Worm (Caenorhabditis elegans): ENCODE measurements around the gene T26E4.9.
"Not testable (repeated sequence)": the region's sequence is repeated elsewhere in the genome, so short reads cannot be mapped to it uniquely, and the experiment has no call there.

The T26E4.9 gene

DNA sequence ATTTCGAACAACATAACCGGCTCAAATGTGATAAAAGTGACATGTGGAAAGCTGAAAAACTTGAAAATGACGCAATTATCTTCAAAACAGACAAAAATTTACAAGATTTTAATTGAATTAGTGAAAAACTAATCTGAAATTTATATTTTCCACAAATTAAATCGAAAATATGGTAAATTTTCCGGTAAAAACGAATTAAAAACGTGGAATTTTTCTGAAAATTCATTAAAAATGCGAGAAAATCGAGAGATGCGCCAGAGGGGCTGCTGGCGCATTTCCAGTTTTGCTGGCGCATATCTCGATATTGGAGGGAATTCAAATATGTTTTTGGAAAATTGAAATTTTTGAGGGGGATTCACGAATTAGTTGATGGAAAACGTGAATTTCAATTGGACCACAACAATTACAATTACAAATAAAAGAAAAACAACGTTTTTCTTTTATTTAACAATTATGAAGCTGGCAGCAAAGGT lies 36.4 kb downstream of the T26E4.9 start, which contains the start of the genes haf-3 and F57A10.2 (continued):
- TF ChIP-seq ztf-16 (tag; optimal IDR thresholded peaks at IDR 0.05) (peak; percentile 10), K02D7.2 (tag; optimal IDR thresholded peaks at IDR 0.05) (no peak), hlh-6 (tag; optimal IDR thresholded peaks at IDR 0.05) (no peak), unc-86 (tag; optimal IDR thresholded peaks at IDR 0.05) (peak; percentile 46), hlh-30 (tag; optimal IDR thresholded peaks at IDR 0.05; ENCODE audit: insufficient read depth) (peak; percentile 7), mec-3 (tag; optimal IDR thresholded peaks at IDR 0.05; ENCODE audit: borderline replicate concordance) (no peak), ttx-3 (tag; optimal IDR thresholded peaks at IDR 0.05) (peak; percentile 2), elt-2 (tag; optimal IDR thresholded peaks at IDR 0.05) (peak; percentile 54), ceh-30 (tag; optimal IDR thresholded peaks at IDR 0.05) (peak; percentile 84), dve-1 (tag; optimal IDR thresholded peaks at IDR 0.05) (peak; percentile 52), che-1 (tag; optimal IDR thresholded peaks at IDR 0.05) (no peak), pax-1 (tag; optimal IDR thresholded peaks at IDR 0.05) (no peak)

DNA sequence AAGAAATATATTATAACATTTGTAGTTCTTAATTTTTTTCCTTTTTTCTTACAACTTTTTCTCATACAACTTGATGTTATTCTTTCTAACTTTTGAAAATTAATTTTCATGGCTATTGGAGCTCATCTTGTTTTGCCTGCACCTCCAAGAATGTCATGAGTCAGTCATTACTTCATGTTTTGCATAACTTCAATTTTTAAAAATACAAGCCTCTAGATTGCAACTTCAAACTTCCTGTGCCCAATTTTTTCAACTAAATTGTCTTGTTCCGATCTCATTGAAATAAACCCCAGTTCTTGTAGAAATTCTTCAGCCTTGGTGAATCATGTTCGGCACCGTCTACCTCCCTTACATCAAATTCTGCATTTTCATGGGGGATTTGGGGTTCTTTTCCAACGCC lies 44.1 kb downstream of the T26E4.9 start, which contains the start of gene str-9:
TSS of gene str-9 (plus strand) at position 301 of the 400 bp plus-strand sequence.
- TF ChIP-seq Y22D7AL.16 (tag; optimal IDR thresholded peaks at IDR 0.05) (no peak), rnt-1 (tag; optimal IDR thresholded peaks at IDR 0.05) (no peak), ama-1 (optimal IDR thresholded peaks at IDR 0.05) (no peak), C08G9.2 (tag; optimal IDR thresholded peaks at IDR 0.05) (no peak), mec-3 (tag; optimal IDR thresholded peaks at IDR 0.05; ENCODE audit: borderline replicate concordance) (no peak), K02D7.2 (tag; optimal IDR thresholded peaks at IDR 0.05) (no peak), K09A11.1 (tag; optimal IDR thresholded peaks at IDR 0.05; ENCODE audit: insufficient read depth) (no peak), ceh-14 (tag; optimal IDR thresholded peaks at IDR 0.05) (no peak), pha-4 (tag; optimal IDR thresholded peaks at IDR 0.05) (no peak), dve-1 (tag; optimal IDR thresholded peaks at IDR 0.05) (no peak), sdc-2 (tag; optimal IDR thresholded peaks at IDR 0.05) (no peak), ceh-19 (GFP tag; optimal IDR thresholded peaks at IDR 0.05) (no peak), ttx-3 (tag; optimal IDR thresholded peaks at IDR 0.05) (no peak), pros-1 (tag; optimal IDR thresholded peaks at IDR 0.05) (no peak), madf-2 (tag; optimal IDR thresholded peaks at IDR 0.05) (no peak)

DNA sequence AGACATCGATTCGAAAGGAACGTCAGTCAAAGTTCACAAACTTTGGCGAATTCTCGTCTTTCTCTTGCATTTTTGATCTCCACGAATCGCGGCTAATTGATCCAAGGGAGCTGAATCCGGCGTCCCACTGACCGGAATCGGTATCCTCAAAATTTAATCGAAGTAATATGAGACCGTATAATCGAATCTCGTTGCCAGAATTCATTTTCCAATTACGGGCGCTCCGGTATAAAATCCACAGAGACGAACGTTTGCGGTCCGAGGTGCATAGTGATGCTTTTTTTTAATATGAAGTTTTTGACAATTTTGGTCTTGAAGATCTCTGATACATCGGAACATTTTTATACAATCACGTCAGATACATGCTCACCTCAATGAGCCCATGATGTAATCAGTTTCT lies 44.9 kb downstream of the T26E4.9 start:
- TF ChIP-seq ztf-16 (tag; optimal IDR thresholded peaks at IDR 0.05) (no peak), Y22D7AL.16 (tag; optimal IDR thresholded peaks at IDR 0.05) (no peak), unc-3 (GFP tag; conservative IDR thresholded peaks at IDR 0.05) (no peak), unc-3 (tag; optimal IDR thresholded peaks at IDR 0.05) (no peak), hlh-30 (tag; optimal IDR thresholded peaks at IDR 0.05; ENCODE audit: insufficient read depth) (no peak), zip-5 (tag; optimal IDR thresholded peaks at IDR 0.05) (no peak), dmd-4 (tag; optimal IDR thresholded peaks at IDR 0.05; ENCODE audit: borderline replicate concordance) (no peak)

DNA sequence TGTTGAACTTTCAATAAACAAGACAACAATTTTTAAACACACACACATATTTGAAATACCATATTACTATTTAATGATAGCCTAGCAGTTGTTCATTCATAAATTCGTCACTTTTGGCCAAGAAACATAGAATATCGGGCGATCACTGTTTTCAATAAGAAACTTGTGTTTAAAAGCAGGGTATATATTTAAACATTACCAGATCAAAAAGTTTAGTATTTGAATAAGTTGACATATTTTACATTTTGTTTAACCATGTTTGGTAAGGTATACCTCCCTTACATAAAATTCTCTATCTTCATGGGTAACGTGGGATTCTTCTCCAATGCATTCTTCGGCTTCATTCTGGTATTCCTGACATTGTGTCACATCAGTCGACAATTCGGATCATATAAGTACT lies 47.8 kb downstream of the T26E4.9 start, which contains the start of gene str-8:
TSS of gene str-8 (plus strand) at position 301 of the 400 bp plus-strand sequence.
- not testable (repeated sequence) for TF ChIP-seq ama-1 (optimal IDR thresholded peaks at IDR 0.05); ceh-30 (tag; optimal IDR thresholded peaks at IDR 0.05); sox-2 (GFP tag; IDR thresholded peaks at IDR 0.05)

DNA sequence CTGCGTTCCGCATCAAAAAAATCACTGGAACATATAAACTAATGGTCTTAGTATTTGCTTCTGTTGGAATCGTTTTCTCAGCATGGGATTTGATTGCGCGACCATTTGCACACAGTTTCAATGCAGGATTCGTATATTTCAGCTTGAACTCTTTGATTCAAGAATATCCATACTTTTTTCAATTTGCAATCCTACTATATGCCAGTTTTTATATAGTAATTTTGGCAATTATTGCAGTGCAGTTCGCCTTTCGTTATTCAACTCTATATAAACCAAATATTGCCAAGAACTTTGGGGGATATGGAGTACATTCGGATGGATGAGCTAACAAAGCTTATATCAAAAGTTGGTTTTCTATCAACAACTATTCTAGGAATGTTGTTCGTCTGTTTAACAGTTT lies 49.6 kb downstream of the T26E4.9 start, which contains the start of gene str-5:
TSS of gene str-5 (plus strand) at position 301 of the 400 bp plus-strand sequence.
- TF ChIP-seq ceh-6 (GFP tag; optimal IDR thresholded peaks at IDR 0.05); odd-2 (tag; optimal IDR thresholded peaks at IDR 0.05); ceh-45 (GFP tag; IDR thresholded peaks at IDR 0.05): not testable (repeated sequence)

DNA sequence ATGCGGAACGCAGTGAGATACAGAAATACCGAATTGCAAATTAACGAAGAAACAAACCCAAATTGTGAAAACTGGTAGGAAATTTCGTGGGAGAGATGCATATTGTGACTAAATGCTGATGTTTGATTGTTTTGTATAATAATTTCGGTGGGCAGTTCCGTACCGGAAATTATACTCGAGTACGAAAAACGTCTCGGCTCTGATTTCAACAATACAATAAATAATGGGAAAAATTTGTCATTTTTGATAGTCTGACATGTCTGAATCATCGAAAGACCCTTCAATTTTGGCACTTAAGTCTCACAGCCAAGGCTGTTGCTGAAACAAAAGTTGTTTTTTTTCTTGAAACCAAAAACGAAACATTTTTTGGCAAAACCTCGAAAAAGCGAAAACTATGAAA lies 50.5 kb downstream of the T26E4.9 start, which contains the start of gene str-43:
TSS of gene str-43 (minus strand) at position 101 of the 400 bp plus-strand sequence.
- TF ChIP-seq pha-4 (tag; optimal IDR thresholded peaks at IDR 0.05) (no peak), elt-4 (tag; optimal IDR thresholded peaks at IDR 0.05) (no peak), elt-2 (tag; optimal IDR thresholded peaks at IDR 0.05) (no peak), ceh-45 (GFP tag; IDR thresholded peaks at IDR 0.05) (no peak), tbx-2 (tag; optimal IDR thresholded peaks at IDR 0.05) (no peak), ref-2 (tag; optimal IDR thresholded peaks at IDR 0.05) (no peak), ttx-3 (tag; optimal IDR thresholded peaks at IDR 0.05) (no peak), rnt-1 (tag; optimal IDR thresholded peaks at IDR 0.05) (no peak), sox-4 (tag; optimal IDR thresholded peaks at IDR 0.05) (no peak), fkh-10 (GFP tag; optimal IDR thresholded peaks at IDR 0.05) (no peak), nhr-11 (tag; optimal IDR thresholded peaks at IDR 0.05) (no peak), F13H6.1 (tag; optimal IDR thresholded peaks at IDR 0.05) (no peak), C08G9.2 (tag; optimal IDR thresholded peaks at IDR 0.05) (no peak), ceh-30 (tag; optimal IDR thresholded peaks at IDR 0.05) (no peak), hlh-30 (tag; optimal IDR thresholded peaks at IDR 0.05; ENCODE audit: insufficient read depth) (no peak), che-1 (tag; optimal IDR thresholded peaks at IDR 0.05) (no peak), pros-1 (tag; optimal IDR thresholded peaks at IDR 0.05) (no peak), C38D4.7 (GFP tag; optimal IDR thresholded peaks at IDR 0.05) (no peak)
